Worm (Caenorhabditis elegans): ENCODE measurements around the gene npr-42.

The npr-42 gene

ce11 chrII:4275637-4276252, at the start of gene npr-42:
Gene npr-42, plus strand, starts transcription at chrII:4276202.
- TF ChIP-seq D2030.7 (GFP tag; IDR thresholded peaks at IDR 0.05) (no peak), egl-44 (GFP tag; IDR thresholded peaks at IDR 0.05) (no peak), let-607 (tag; optimal IDR thresholded peaks at IDR 0.05) (no peak), attf-5 (GFP tag; optimal IDR thresholded peaks at IDR 0.05) (no peak), tbp1 (GFP tag; optimal IDR thresholded peaks at IDR 0.05) (no peak), ceh-100 (GFP tag; IDR thresholded peaks at IDR 0.05) (no peak), lag-1 (GFP tag; IDR thresholded peaks at IDR 0.05) (no peak), attf-6 (GFP tag; IDR thresholded peaks at IDR 0.05) (no peak), rec-8 (tag; optimal IDR thresholded peaks at IDR 0.05) (no peak), mcd-1 (GFP tag; IDR thresholded peaks at IDR 0.05) (no peak), ztf-3 (GFP tag; optimal IDR thresholded peaks at IDR 0.05) (no peak), ztf-18 (tag; optimal IDR thresholded peaks at IDR 0.05) (no peak), sdz-38 (tag; optimal IDR thresholded peaks at IDR 0.05) (no peak), egrh-3 (GFP tag; IDR thresholded peaks at IDR 0.05) (no peak), K12H6.12 (tag; optimal IDR thresholded peaks at IDR 0.05) (no peak), F22D6.2 (tag; optimal IDR thresholded peaks at IDR 0.05) (no peak), ceh-79 (tag; optimal IDR thresholded peaks at IDR 0.05) (no peak), ztf-28 (GFP tag; IDR thresholded peaks at IDR 0.05) (no peak), repo-1 (tag; optimal IDR thresholded peaks at IDR 0.05) (no peak)

ce11 chrII:4226598-4227096, 49.4 kb upstream of the npr-42 start, which contains the start of gene C16A11.4:
Gene C16A11.4, plus strand, starts transcription at chrII:4227046.
- TF ChIP-seq F10E7.11 (tag; optimal IDR thresholded peaks at IDR 0.05) (no peak), snpc-1.3 (tag; optimal IDR thresholded peaks at IDR 0.05; ENCODE audit: insufficient read depth) (peak; percentile 38), snpc-3.4 (tag; optimal IDR thresholded peaks at IDR 0.05) (peak; percentile 70), madf-8 (GFP tag; conservative IDR thresholded peaks at IDR 0.05) (peak; percentile 55), Y56A3A.18 (GFP tag; IDR thresholded peaks at IDR 0.05) (no peak), F33H1.4 (GFP tag; IDR thresholded peaks at IDR 0.05) (peak; percentile 86), snpc-1.1 (tag; optimal IDR thresholded peaks at IDR 0.05; ENCODE audit: insufficient read depth) (no peak), D2030.7 (GFP tag; IDR thresholded peaks at IDR 0.05) (peak; percentile 30; the same call in 1 of the 2 replicates), repo-1 (tag; optimal IDR thresholded peaks at IDR 0.05) (no peak), dox-1 (GFP tag; IDR thresholded peaks at IDR 0.05) (peak; percentile 6; the same call in 1 of the 2 replicates), madf-3 (GFP tag; IDR thresholded peaks at IDR 0.05) (no peak), snpc-4 (GFP tag; optimal IDR thresholded peaks at IDR 0.05) (no peak), snpc-4 (tag; optimal IDR thresholded peaks at IDR 0.05) (peak in 1 of 4 experiments; percentile 33), lsl-1 (GFP tag; optimal IDR thresholded peaks at IDR 0.05) (peak; percentile 84), ztf-22 (GFP tag; optimal IDR thresholded peaks at IDR 0.05) (no peak), lin-54 (GFP tag; optimal IDR thresholded peaks at IDR 0.05) (peak; percentile 52), madf-6 (GFP tag; IDR thresholded peaks at IDR 0.05) (peak; percentile 86), efl-1 (GFP tag; optimal IDR thresholded peaks at IDR 0.05) (peak; percentile 41), F49E8.2 (tag; optimal IDR thresholded peaks at IDR 0.05; ENCODE audit: insufficient read depth) (peak; percentile 31), unc-130 (GFP tag; optimal IDR thresholded peaks at IDR 0.05) (no peak), xnd-1 (tag; optimal IDR thresholded peaks at IDR 0.05) (peak; percentile 87)

Data from whole organism, young adult.